Worm (Caenorhabditis elegans): ENCODE measurements around the gene F14H8.4.
A peak's percentile ranks its signal among the peaks of the same experiment; 100 is the strongest.

The F14H8.4 gene

DNA sequence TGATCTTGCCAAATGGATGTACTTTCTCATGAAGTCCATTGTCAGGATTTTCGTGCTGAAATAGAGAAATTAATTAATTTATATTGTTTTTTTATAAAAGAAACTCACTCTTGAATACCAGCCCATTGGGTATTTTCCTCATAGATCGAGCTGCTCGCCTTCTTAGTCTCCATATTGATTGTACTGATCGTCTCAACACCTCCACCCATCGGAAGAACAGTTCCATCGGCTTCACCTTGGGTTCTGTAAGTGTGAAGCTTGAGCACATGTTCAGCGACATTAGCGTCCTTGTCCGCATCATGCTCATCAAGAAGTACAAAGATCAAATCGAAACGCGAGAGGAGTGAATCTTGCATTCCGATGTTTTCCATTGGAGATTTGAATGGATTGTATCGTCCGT, 34.1 kb downstream of the F14H8.4 start:
- TF ChIP-seq skn-1 (tag; optimal IDR thresholded peaks at IDR 0.05): no peak
- TF ChIP-seq aha-1 (tag): peak; percentile 92

- TF ChIP-seq unc-62 (GFP tag; optimal IDR thresholded peaks at IDR 0.05 in 1 of 2) (peak in 1 of 2 experiments; percentile 98), unc-62 (tag; optimal IDR thresholded peaks at IDR 0.05) (no peak), rbr-2 (tag; optimal IDR thresholded peaks at IDR 0.05) (no peak), dmd-8 (GFP tag; IDR thresholded peaks at IDR 0.05) (no peak)
These were observed 34.8 kb downstream of the F14H8.4 start for ce11 chrV:15058423-15058822.

DNA sequence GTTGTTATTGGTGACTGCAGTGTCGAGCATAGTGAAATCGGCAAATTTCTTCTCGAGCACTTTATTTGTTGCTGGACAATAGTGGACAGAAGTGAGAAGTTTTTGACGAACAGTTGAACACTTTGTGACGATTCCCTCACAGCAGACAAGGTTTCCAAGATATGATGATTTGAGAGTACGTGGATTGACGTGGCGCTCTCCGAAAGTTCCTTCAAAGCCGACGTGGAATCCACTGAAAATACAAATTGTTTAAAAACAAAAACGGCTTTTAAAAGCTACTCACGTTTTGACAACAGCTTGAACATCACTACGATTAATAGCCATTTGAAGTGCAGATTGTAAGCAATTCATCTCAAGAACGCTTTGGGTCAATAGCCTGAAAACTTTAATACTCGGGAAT, 35.3 kb downstream of the F14H8.4 start:
- TF ChIP-seq snpc-4 (tag; optimal IDR thresholded peaks at IDR 0.05) (no peak), mdt-29 (GFP tag; IDR thresholded peaks at IDR 0.05) (no peak), zip-11 (GFP tag; IDR thresholded peaks at IDR 0.05) (no peak), tra-1 (GFP tag; IDR thresholded peaks at IDR 0.05) (no peak)

- TF ChIP-seq ama-1 (optimal IDR thresholded peaks at IDR 0.05): no peak
- no peak for TF ChIP-seq nhr-77 (tag; optimal IDR thresholded peaks at IDR 0.05)
- TF ChIP-seq ceh-62 (tag; optimal IDR thresholded peaks at IDR 0.05): no peak
- TF ChIP-seq hmg-1.1 (GFP tag; IDR thresholded peaks at IDR 0.05): no peak
- TF ChIP-seq mes-2 (tag; optimal IDR thresholded peaks at IDR 0.05; ENCODE audit: poor library complexity, severe bottlenecking): peak; percentile 64
- no peak for TF ChIP-seq F10B5.3 (tag; optimal IDR thresholded peaks at IDR 0.05)
- TF ChIP-seq D1046.2 (GFP tag; IDR thresholded peaks at IDR 0.05): no peak
- TF ChIP-seq hlh-11 (tag; optimal IDR thresholded peaks at IDR 0.05): peak; percentile 5
- TF ChIP-seq nhr-6 (tag; optimal IDR thresholded peaks at IDR 0.05): peak; percentile 79
- no peak for TF ChIP-seq F49E8.2 (tag; optimal IDR thresholded peaks at IDR 0.05; ENCODE audit: borderline replicate concordance)
- TF ChIP-seq hif-1 (tag; optimal IDR thresholded peaks at IDR 0.05): no peak
- no peak for TF ChIP-seq lin-39 (tag; optimal IDR thresholded peaks at IDR 0.05)
- TF ChIP-seq daf-16 (GFP tag; optimal IDR thresholded peaks at IDR 0.05): no peak
- peak; percentile 70 for TF ChIP-seq daf-16 (tag; optimal IDR thresholded peaks at IDR 0.05)
- TF ChIP-seq ceh-82 (tag; optimal IDR thresholded peaks at IDR 0.05): no peak
- TF ChIP-seq unc-130 (GFP tag; optimal IDR thresholded peaks at IDR 0.05): peak; percentile 25
- no peak for TF ChIP-seq sdz-12 (GFP tag; optimal IDR thresholded peaks at IDR 0.05)
- TF ChIP-seq nhr-48 (tag; optimal IDR thresholded peaks at IDR 0.05): peak; percentile 12
- TF ChIP-seq lin-38 (GFP tag; IDR thresholded peaks at IDR 0.05): peak; percentile 66
- TF ChIP-seq pqm-1 (tag; optimal IDR thresholded peaks at IDR 0.05): no peak
- peak; percentile 85 for TF ChIP-seq dpl-1 (GFP tag; optimal IDR thresholded peaks at IDR 0.05)
These were observed 35.9 kb downstream of the F14H8.4 start, which contains the start of the genes mcm-3 and C25D7.15 for ce11 chrV:15059534-15059933. mcm-3 (minus strand) TSS chrV:15059599. C25D7.15 (plus strand) TSS chrV:15059808.

DNA sequence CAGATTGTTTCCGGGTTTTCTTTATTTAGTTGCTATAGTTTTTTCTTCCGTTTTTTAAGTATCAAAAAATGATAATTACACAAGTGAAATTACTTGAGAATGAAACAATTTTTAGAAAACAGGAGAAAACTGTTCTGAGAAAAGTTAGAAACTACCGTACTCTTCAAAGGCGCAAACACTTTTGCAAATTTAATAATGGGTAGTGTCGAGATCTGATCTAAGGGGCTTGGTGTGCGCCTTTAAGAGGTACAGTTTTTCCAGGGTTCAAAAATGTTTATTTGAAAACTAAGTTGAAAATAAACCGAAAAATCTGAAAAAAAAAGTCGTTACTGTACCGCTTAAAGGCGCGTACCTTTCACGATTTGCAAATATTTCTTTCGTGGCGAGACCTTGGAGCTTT, 37.0 kb downstream of the F14H8.4 start:
- TF ChIP-seq lin-13 (GFP tag; optimal IDR thresholded peaks at IDR 0.05): no peak
- TF ChIP-seq nhr-111 (GFP tag; optimal IDR thresholded peaks at IDR 0.05): no peak
- TF ChIP-seq gei-8 (GFP tag; optimal IDR thresholded peaks at IDR 0.05): no peak
- no peak for TF ChIP-seq ZK546.5 (tag; optimal IDR thresholded peaks at IDR 0.05)
- TF ChIP-seq unc-62 (GFP tag; optimal IDR thresholded peaks at IDR 0.05 in 1 of 2): peak in 1 of 2 experiments; percentile 18
- no peak for TF ChIP-seq unc-62 (tag; optimal IDR thresholded peaks at IDR 0.05)
- no peak for TF ChIP-seq ztf-7 (tag; optimal IDR thresholded peaks at IDR 0.05)
- no peak for TF ChIP-seq ctbp-1 (GFP tag; IDR thresholded peaks at IDR 0.05)
- no peak for TF ChIP-seq nhr-48 (tag; optimal IDR thresholded peaks at IDR 0.05)
- peak; percentile 73 for TF ChIP-seq aha-1 (tag)
- no peak for TF ChIP-seq snpc-1.2 (GFP tag; IDR thresholded peaks at IDR 0.05)
- no peak for TF ChIP-seq lir-3 (tag; optimal IDR thresholded peaks at IDR 0.05)
- no peak for TF ChIP-seq mxl-3 (GFP tag; optimal IDR thresholded peaks at IDR 0.05)
- TF ChIP-seq Y48G9A.11 (GFP tag; IDR thresholded peaks at IDR 0.05): no peak
- TF ChIP-seq fos-1 (tag; optimal IDR thresholded peaks at IDR 0.05): no peak

All from whole organism, L4 larva.